5 fruit fly cellular contexts compared by ENCODE assay signal in the genomic region with DNA sequence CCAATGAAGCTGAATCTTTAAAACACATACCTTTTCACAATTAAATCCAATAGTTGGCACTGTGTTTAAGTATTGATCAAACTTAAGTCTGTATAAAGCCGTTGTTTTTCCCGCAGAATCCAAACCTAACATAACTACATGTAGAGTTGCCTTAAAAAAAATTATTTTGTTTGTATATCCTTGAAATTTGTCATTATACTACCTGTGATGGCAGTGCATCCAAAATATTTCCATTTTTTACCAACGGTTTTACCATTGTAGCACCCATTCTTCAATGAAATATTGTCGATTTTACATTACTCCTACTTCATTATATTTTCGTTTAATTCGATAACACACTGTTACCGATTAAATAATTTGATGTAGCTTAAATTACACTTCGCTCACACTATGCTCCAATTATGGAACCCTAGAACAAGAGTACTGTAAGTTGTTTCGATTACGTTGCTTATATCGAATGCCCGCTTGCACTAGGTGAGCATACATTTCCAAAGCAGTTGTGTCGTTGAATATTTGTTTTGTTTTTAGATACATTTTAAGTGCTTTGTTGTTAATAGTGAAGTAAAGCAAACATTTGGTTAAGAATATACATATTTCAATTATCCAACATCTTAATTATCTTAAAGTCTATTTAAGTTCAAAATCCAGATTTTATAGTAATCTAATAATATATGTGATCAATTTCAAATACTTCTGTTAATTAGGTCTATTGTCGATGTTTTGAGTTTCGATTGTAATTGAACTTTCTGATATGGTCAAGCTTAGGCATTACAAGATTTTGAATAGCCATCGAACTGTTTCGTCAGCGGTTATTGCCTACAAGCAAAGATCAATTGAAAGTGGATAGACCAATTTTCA.
TF ChIP-seq lines count a peak whose summit lies in the region.

Gene Arl4 (minus strand): TSS at position 328 of the 858 bp plus-strand sequence.

- no peak for TF ChIP-seq CTCF in whole organism, embryonic (GFP tag; optimal IDR thresholded peaks at IDR 0.05; lab: Kevin White, UChicago)

TF ChIP-seq in whole organism, adult, 20 proteins besides CTCF, POLR2A, EP300 and RAD21:
- TF ChIP-seq CG1620 (GFP tag; optimal IDR thresholded peaks at IDR 0.05; lab: Kevin White, UChicago) (peak; percentile 16), CG14711 (tag; optimal IDR thresholded peaks at IDR 0.05; lab: Kevin White, UChicago) (peak; percentile 81), bab1 (GFP tag; optimal IDR thresholded peaks at IDR 0.05; lab: Kevin White, UChicago) (peak; percentile 11), CG11617 (GFP tag; optimal IDR thresholded peaks at IDR 0.05; lab: Kevin White, UChicago) (no peak)
TF ChIP-seq in whole organism, adult: peak in this region for 3.

TF ChIP-seq in whole organism, embryonic, 481 proteins besides CTCF, POLR2A, EP300 and RAD21 (continues in another document):
- TF ChIP-seq MBD-R2 (GFP tag; IDR thresholded peaks at IDR 0.05; lab: Robert Waterston, UW) (peak; percentile 31), BtbVII (GFP tag; optimal IDR thresholded peaks at IDR 0.05; lab: Kevin White, UChicago) (no peak), CG14014 (GFP tag; IDR thresholded peaks at IDR 0.05; lab: Robert Waterston, UW) (0 out of 2 replicates have a peak, but pooled peaks have one; percentile 19), ato (GFP tag; IDR thresholded peaks at IDR 0.05; lab: Robert Waterston, UW; ENCODE audit: partially characterized antibody) (no peak), CG10267 (tag; optimal IDR thresholded peaks at IDR 0.05; lab: Kevin White, UChicago) (peak; percentile 28), Stat92E (GFP tag; optimal IDR thresholded peaks at IDR 0.05; lab: Kevin White, UChicago) (peak in 1 of 3 experiments; percentile 20), fru (optimal IDR thresholded peaks at IDR 0.05; lab: Kevin White, UChicago) (no peak), sens (GFP tag; lab: Kevin White, UChicago) (peak; percentile 14), CG31441 (GFP tag; IDR thresholded peaks at IDR 0.05; lab: Robert Waterston, UW) (0 out of 2 replicates have a peak, but pooled peaks have one; percentile 36), Hr78 (GFP tag; optimal IDR thresholded peaks at IDR 0.05; lab: Kevin White, UChicago) (peak in 1 of 2 experiments; percentile 15), h (optimal IDR thresholded peaks at IDR 0.05; lab: Kevin White, UChicago) (no peak), dmrt11E (tag; optimal IDR thresholded peaks at IDR 0.05; lab: Kevin White, UChicago) (peak; percentile 36), grn (GFP tag; optimal IDR thresholded peaks at IDR 0.05; lab: Kevin White, UChicago) (no peak), CG2116 (GFP tag; optimal IDR thresholded peaks at IDR 0.05; lab: Kevin White, UChicago) (peak; percentile 51), Sry-δ (GFP tag; optimal IDR thresholded peaks at IDR 0.05; lab: Kevin White, UChicago) (peak; percentile 65), twi (tag; optimal IDR thresholded peaks at IDR 0.05; lab: Kevin White, UChicago) (no peak), CG8290 (GFP tag; optimal IDR thresholded peaks at IDR 0.05; lab: Kevin White, UChicago) (peak; percentile 78), CG8290 (tag; optimal IDR thresholded peaks at IDR 0.05; lab: Kevin White, UChicago) (peak; percentile 69 to 92)

TF ChIP-seq in whole organism, prepupa, 60 proteins besides CTCF, POLR2A, EP300 and RAD21:
- peak; percentile 2 for TF ChIP-seq CG11902 (GFP tag; optimal IDR thresholded peaks at IDR 0.05; lab: Kevin White, UChicago)
- TF ChIP-seq CG8119 (GFP tag; IDR thresholded peaks at IDR 0.05; lab: Robert Waterston, UW): no peak
- TF ChIP-seq CG10669 (GFP tag; optimal IDR thresholded peaks at IDR 0.05; lab: Kevin White, UChicago): peak; percentile 18
- TF ChIP-seq fd85E (GFP tag; optimal IDR thresholded peaks at IDR 0.05; lab: Kevin White, UChicago): no peak
- peak; percentile 30 for TF ChIP-seq cyc (GFP tag; optimal IDR thresholded peaks at IDR 0.05; lab: Kevin White, UChicago)
- peak; percentile 64 for TF ChIP-seq Eip78C (GFP tag; lab: Kevin White, UChicago)
- TF ChIP-seq Sox14 (GFP tag; optimal IDR thresholded peaks at IDR 0.05; lab: Kevin White, UChicago): peak; percentile 51
- TF ChIP-seq Hr4 (GFP tag; optimal IDR thresholded peaks at IDR 0.05; lab: Kevin White, UChicago): peak; percentile 29
- no peak for TF ChIP-seq CG6276 (GFP tag; optimal IDR thresholded peaks at IDR 0.05; lab: Kevin White, UChicago)
- peak; percentile 8 for TF ChIP-seq OdsH (GFP tag; optimal IDR thresholded peaks at IDR 0.05; lab: Kevin White, UChicago)
- TF ChIP-seq lz (GFP tag; optimal IDR thresholded peaks at IDR 0.05; lab: Kevin White, UChicago): peak; percentile 24
- peak; percentile 31 for TF ChIP-seq CG10631 (GFP tag; optimal IDR thresholded peaks at IDR 0.05; lab: Kevin White, UChicago)
- peak; percentile 13 for TF ChIP-seq pdm3 (GFP tag; optimal IDR thresholded peaks at IDR 0.05; lab: Kevin White, UChicago)
- no peak for TF ChIP-seq CG9139 (GFP tag; optimal IDR thresholded peaks at IDR 0.05; lab: Kevin White, UChicago)

TF ChIP-seq in whole organism, pupa, 21 proteins besides CTCF, POLR2A, EP300 and RAD21:
- TF ChIP-seq CG15710 (tag; optimal IDR thresholded peaks at IDR 0.05; lab: Kevin White, UChicago) (peak; percentile 27), Pif1A (GFP tag; optimal IDR thresholded peaks at IDR 0.05; lab: Kevin White, UChicago) (no peak), Snoo (tag; optimal IDR thresholded peaks at IDR 0.05; lab: Kevin White, UChicago) (peak; percentile 37), D1 (tag; optimal IDR thresholded peaks at IDR 0.05; lab: Kevin White, UChicago) (peak; percentile 37)

TF ChIP-seq in whole organism, wandering third instar larva, 38 proteins besides CTCF, POLR2A, EP300 and RAD21:
- TF ChIP-seq dl (GFP tag; optimal IDR thresholded peaks at IDR 0.05; lab: Kevin White, UChicago; ENCODE audit: insufficient read depth in 1 of 2, partially characterized antibody in 2 of 2) (no peak), Myc (optimal IDR thresholded peaks at IDR 0.05; lab: Kevin White, UChicago) (peak; percentile 48), woc (GFP tag; optimal IDR thresholded peaks at IDR 0.05; lab: Kevin White, UChicago) (peak; percentile 81), tai (GFP tag; optimal IDR thresholded peaks at IDR 0.05; lab: Kevin White, UChicago) (no peak), OdsH (GFP tag; optimal IDR thresholded peaks at IDR 0.05; lab: Kevin White, UChicago) (no peak), Hr78 (GFP tag; optimal IDR thresholded peaks at IDR 0.05; lab: Kevin White, UChicago) (peak; percentile 92), Hr83 (GFP tag; optimal IDR thresholded peaks at IDR 0.05; lab: Kevin White, UChicago; ENCODE audit: poor library complexity, severe bottlenecking) (no peak), jim (GFP tag; optimal IDR thresholded peaks at IDR 0.05; lab: Kevin White, UChicago) (no peak), br (GFP tag; optimal IDR thresholded peaks at IDR 0.05; lab: Kevin White, UChicago) (no peak), CG9705 (GFP tag; optimal IDR thresholded peaks at IDR 0.05; lab: Kevin White, UChicago) (no peak), CrebA (GFP tag; optimal IDR thresholded peaks at IDR 0.05; lab: Kevin White, UChicago; ENCODE audit: borderline replicate concordance) (no peak), lola (GFP tag; optimal IDR thresholded peaks at IDR 0.05; lab: Kevin White, UChicago) (peak; percentile 24), dmrt93B (GFP tag; optimal IDR thresholded peaks at IDR 0.05; lab: Kevin White, UChicago) (no peak), h (GFP tag; optimal IDR thresholded peaks at IDR 0.05; lab: Kevin White, UChicago) (no peak), psq (GFP tag; optimal IDR thresholded peaks at IDR 0.05; lab: Kevin White, UChicago) (no peak), Jra (GFP tag; optimal IDR thresholded peaks at IDR 0.05; lab: Kevin White, UChicago) (no peak), sv (GFP tag; optimal IDR thresholded peaks at IDR 0.05; lab: Kevin White, UChicago) (no peak), sage (GFP tag; optimal IDR thresholded peaks at IDR 0.05; lab: Kevin White, UChicago) (no peak), rgr (GFP tag; optimal IDR thresholded peaks at IDR 0.05; lab: Kevin White, UChicago) (no peak), Hnf4 (GFP tag; optimal IDR thresholded peaks at IDR 0.05; lab: Kevin White, UChicago) (no peak), Vsx2 (GFP tag; optimal IDR thresholded peaks at IDR 0.05; lab: Kevin White, UChicago; ENCODE audit: partially characterized antibody) (no peak), Dfd (GFP tag; optimal IDR thresholded peaks at IDR 0.05; lab: Kevin White, UChicago) (no peak), N (GFP tag; optimal IDR thresholded peaks at IDR 0.05; lab: Kevin White, UChicago) (peak; percentile 100), Mio (GFP tag; optimal IDR thresholded peaks at IDR 0.05; lab: Kevin White, UChicago) (no peak), CG32264 (GFP tag; optimal IDR thresholded peaks at IDR 0.05; lab: Kevin White, UChicago) (no peak), GATAd (GFP tag; optimal IDR thresholded peaks at IDR 0.05; lab: Kevin White, UChicago) (no peak), Dif (GFP tag; optimal IDR thresholded peaks at IDR 0.05; lab: Kevin White, UChicago; ENCODE audit: partially characterized antibody) (no peak), HLH106 (tag; optimal IDR thresholded peaks at IDR 0.05; lab: Kevin White, UChicago) (no peak), Abd-B (GFP tag; optimal IDR thresholded peaks at IDR 0.05; lab: Kevin White, UChicago) (no peak), Rel (GFP tag; optimal IDR thresholded peaks at IDR 0.05; lab: Kevin White, UChicago) (no peak), Rel (tag; optimal IDR thresholded peaks at IDR 0.05; lab: Kevin White, UChicago) (no peak), dsf (GFP tag; optimal IDR thresholded peaks at IDR 0.05; lab: Kevin White, UChicago; ENCODE audit: borderline replicate concordance) (no peak), foxo (GFP tag; optimal IDR thresholded peaks at IDR 0.05; lab: Kevin White, UChicago) (no peak), ey (GFP tag; optimal IDR thresholded peaks at IDR 0.05; lab: Kevin White, UChicago) (no peak), Sp1 (GFP tag; optimal IDR thresholded peaks at IDR 0.05; lab: Kevin White, UChicago) (no peak), usp (GFP tag; optimal IDR thresholded peaks at IDR 0.05; lab: Kevin White, UChicago) (no peak), fru (GFP tag; optimal IDR thresholded peaks at IDR 0.05; lab: Kevin White, UChicago) (no peak), pan (optimal IDR thresholded peaks at IDR 0.05; lab: Kevin White, UChicago) (no peak), brk (GFP tag; optimal IDR thresholded peaks at IDR 0.05; lab: Kevin White, UChicago) (no peak)
TF ChIP-seq in whole organism, wandering third instar larva: peak in this region for 5.
